Fruit fly (Drosophila melanogaster) whole organism, prepupa: ENCODE data around the gene CG31787.

Experiments used
- CG10631 ChIP-seq: fragments of 200-800 bp; sonication (Bioruptor generic); optimal IDR thresholded peaks from 2 replicates; lab custom pipeline; 2016; ENCODE audit warnings: missing biosample characterization, missing genetic modification characterization
- CG10669 ChIP-seq: fragments of 200-800 bp; sonication (Bioruptor generic); optimal IDR thresholded peaks from 3 replicates; lab custom pipeline; 2018; ENCODE audit warnings: missing biosample characterization, mild to moderate bottlenecking, missing genetic modification characterization, moderate library complexity
- CG11294 ChIP-seq: fragments of 200-800 bp; sonication (Bioruptor generic); IDR thresholded peaks from 2 replicates; pipeline ENCODE4 v1.3.6; 2022; ENCODE audit warnings: missing biosample characterization, missing genetic modification characterization
- CG11762 ChIP-seq: fragments of 200-800 bp; sonication (Bioruptor generic); optimal IDR thresholded peaks from 3 replicates; lab custom pipeline; 2016; ENCODE audit warnings: missing biosample characterization, missing genetic modification characterization; ENCODE audit not compliant: insufficient read depth
- CG11902 ChIP-seq: fragments of 200-800 bp; sonication (Bioruptor generic); optimal IDR thresholded peaks from 3 replicates; lab custom pipeline; 2016; ENCODE audit warnings: missing biosample characterization, missing genetic modification characterization
- CG15336 ChIP-seq: fragments of 200-800 bp; sonication (Bioruptor generic); IDR thresholded peaks from 2 replicates; pipeline ENCODE4 v1.3.6; 2022; ENCODE audit warnings: missing biosample characterization, missing genetic modification characterization
- CG1621 ChIP-seq: fragments of 200-800 bp; sonication (Bioruptor generic); optimal IDR thresholded peaks from 3 replicates; lab custom pipeline; 2018; ENCODE audit warnings: missing biosample characterization, mild to moderate bottlenecking, missing genetic modification characterization
- CG16779 ChIP-seq: fragments of 200-800 bp; sonication (Bioruptor generic); optimal IDR thresholded peaks from 3 replicates; lab custom pipeline; 2017; ENCODE audit warnings: missing biosample characterization, mild to moderate bottlenecking, missing genetic modification characterization
- CG3032 ChIP-seq: fragments of 200-800 bp; optimal IDR thresholded peaks from 2 replicates; lab custom pipeline; 2019; ENCODE audit warnings: missing biosample characterization, mild to moderate bottlenecking, missing genetic modification characterization, moderate library complexity
- CG31627 ChIP-seq: fragments of 200-800 bp; sonication (Bioruptor generic); optimal IDR thresholded peaks from 3 replicates; lab custom pipeline; 2016; ENCODE audit warnings: missing biosample characterization, missing genetic modification characterization
- CG32006 ChIP-seq: fragments of 200-800 bp; sonication (Bioruptor generic); optimal IDR thresholded peaks from 3 replicates; lab custom pipeline; 2017; ENCODE audit warnings: missing biosample characterization, mild to moderate bottlenecking, missing genetic modification characterization
- CG34406 ChIP-seq: fragments of 200-800 bp; sonication (Bioruptor generic); optimal IDR thresholded peaks from 3 replicates; lab custom pipeline; 2016; ENCODE audit warnings: missing biosample characterization, missing genetic modification characterization
- CG3919 ChIP-seq: fragments of 200-800 bp; sonication (Bioruptor generic); optimal IDR thresholded peaks from 3 replicates; lab custom pipeline; 2016; ENCODE audit warnings: missing biosample characterization, missing genetic modification characterization
- CG6163 ChIP-seq: fragments of 200-800 bp; sonication (Bioruptor generic); IDR thresholded peaks from 3 replicates; pipeline ENCODE4 v1.3.6; 2022; ENCODE audit warnings: missing biosample characterization, missing genetic modification characterization
- CG6792 ChIP-seq: fragments of 200-800 bp; sonication (Bioruptor generic); optimal IDR thresholded peaks from 3 replicates; lab custom pipeline; 2016; ENCODE audit warnings: missing biosample characterization, missing genetic modification characterization
- CG6808 ChIP-seq: fragments of 200-800 bp; sonication (Bioruptor generic); optimal IDR thresholded peaks from 3 replicates; lab custom pipeline; 2017; ENCODE audit warnings: missing biosample characterization, missing genetic modification characterization, mild to moderate bottlenecking, moderate library complexity, missing genetic modification reagents
- CG6854 ChIP-seq: fragments of 200-800 bp; sonication (Bioruptor generic); optimal IDR thresholded peaks from 2 replicates; lab custom pipeline; 2017; ENCODE audit warnings: missing biosample characterization, mild to moderate bottlenecking, missing genetic modification characterization
- CG7368 ChIP-seq: fragments of 200-800 bp; sonication (Bioruptor generic); optimal IDR thresholded peaks from 3 replicates; lab custom pipeline; 2016; ENCODE audit warnings: missing biosample characterization, missing genetic modification characterization
- CG8319 ChIP-seq: fragments of 200-800 bp; sonication (Bioruptor generic); optimal IDR thresholded peaks from 3 replicates; lab custom pipeline; 2016; ENCODE audit warnings: missing biosample characterization, missing genetic modification characterization
- CG9139 ChIP-seq: fragments of 200-800 bp; sonication (Bioruptor generic); optimal IDR thresholded peaks from 3 replicates; lab custom pipeline; 2017; ENCODE audit warnings: missing biosample characterization, mild to moderate bottlenecking, missing genetic modification characterization
- Eip78C ChIP-seq: fragments of 200-800 bp; sonication (Bioruptor generic); peaks from one replicate; lab custom pipeline; 2016; ENCODE audit warnings: missing biosample characterization, missing genetic modification characterization
- Eip93F ChIP-seq: fragments of 200-800 bp; sonication (Bioruptor generic); optimal IDR thresholded peaks from 2 replicates; lab custom pipeline; 2016; ENCODE audit warnings: missing biosample characterization, mild to moderate bottlenecking, missing genetic modification characterization
- Ets21C ChIP-seq: fragments of 200-800 bp; sonication (Bioruptor generic); optimal IDR thresholded peaks from 3 replicates; lab custom pipeline; 2016; ENCODE audit warnings: missing biosample characterization, missing genetic modification characterization
- Hr38 ChIP-seq: sonication (Bioruptor generic); optimal IDR thresholded peaks from 2 replicates; lab custom pipeline; 2016; ENCODE audit warnings: missing biosample characterization, missing genetic modification characterization
- Hr4 ChIP-seq: fragments of 200-800 bp; sonication (Bioruptor generic); optimal IDR thresholded peaks from 3 replicates; lab custom pipeline; 2016; ENCODE audit warnings: missing biosample characterization, missing genetic modification characterization
- Lpt ChIP-seq: fragments of 200-800 bp; sonication (Bioruptor generic); optimal IDR thresholded peaks from 3 replicates; lab custom pipeline; 2016; ENCODE audit warnings: missing biosample characterization, missing genetic modification characterization
- Smox ChIP-seq: fragments of 200-800 bp; sonication (Bioruptor generic); optimal IDR thresholded peaks from 3 replicates; lab custom pipeline; 2016; ENCODE audit warnings: missing biosample characterization, missing genetic modification characterization
- Sox102F ChIP-seq: fragments of 200-800 bp; sonication (Bioruptor generic); optimal IDR thresholded peaks from 2 replicates; lab custom pipeline; 2016; ENCODE audit warnings: missing biosample characterization, mild to moderate bottlenecking, missing genetic modification characterization
- Sox14 ChIP-seq: fragments of 200-800 bp; sonication (Bioruptor generic); optimal IDR thresholded peaks from 3 replicates; lab custom pipeline; 2016; ENCODE audit warnings: missing biosample characterization, missing genetic modification characterization
- achi ChIP-seq: fragments of 200-800 bp; sonication (Bioruptor generic); optimal IDR thresholded peaks from 3 replicates; lab custom pipeline; 2016; ENCODE audit warnings: missing biosample characterization, missing genetic modification characterization
- acj6 ChIP-seq: fragments of 200-800 bp; sonication (Bioruptor generic); optimal IDR thresholded peaks from 3 replicates; lab custom pipeline; 2016; ENCODE audit warnings: missing biosample characterization, missing genetic modification characterization
- cyc ChIP-seq: fragments of 200-800 bp; sonication (Bioruptor generic); optimal IDR thresholded peaks from 3 replicates; lab custom pipeline; 2016; ENCODE audit warnings: missing biosample characterization, missing genetic modification characterization
- dac ChIP-seq: fragments of 200-800 bp; sonication (Bioruptor generic); optimal IDR thresholded peaks from 2 replicates; lab custom pipeline; 2017; ENCODE audit warnings: missing biosample characterization, mild to moderate bottlenecking, missing genetic modification characterization
- eg ChIP-seq: fragments of 200-800 bp; sonication (Bioruptor generic); IDR thresholded peaks from 3 replicates; pipeline ENCODE4 v1.3.6; 2022; ENCODE audit warnings: missing biosample characterization, missing genetic modification characterization
- esn ChIP-seq: fragments of 200-800 bp; sonication (Bioruptor generic); optimal IDR thresholded peaks from 2 replicates; lab custom pipeline; 2016; ENCODE audit warnings: missing biosample characterization, mild to moderate bottlenecking, missing genetic modification characterization, moderate library complexity
- fd85E ChIP-seq: fragments of 200-800 bp; sonication (Bioruptor generic); optimal IDR thresholded peaks from 3 replicates; lab custom pipeline; 2016; ENCODE audit warnings: missing biosample characterization, missing genetic modification characterization
- fkh ChIP-seq: fragments of 200-800 bp; sonication (Bioruptor generic); optimal IDR thresholded peaks from 3 replicates; lab custom pipeline; 2017; ENCODE audit warnings: missing biosample characterization, mild to moderate bottlenecking, missing genetic modification characterization, moderate library complexity
- lz ChIP-seq: fragments of 200-800 bp; sonication (Bioruptor generic); optimal IDR thresholded peaks from 3 replicates; lab custom pipeline; 2016; ENCODE audit warnings: missing biosample characterization, missing genetic modification characterization
- net ChIP-seq: fragments of 200-800 bp; sonication (Bioruptor generic); optimal IDR thresholded peaks from 3 replicates; lab custom pipeline; 2016; ENCODE audit warnings: missing biosample characterization, missing genetic modification characterization
- pdm3 ChIP-seq: fragments of 200-800 bp; sonication (Bioruptor generic); optimal IDR thresholded peaks from 3 replicates; lab custom pipeline; 2016; ENCODE audit warnings: missing biosample characterization, missing genetic modification characterization
- salr ChIP-seq, 2 experiments: fragments of 200-800 bp; sonication (Bioruptor generic); optimal IDR thresholded peaks; 3 replicates each; lab custom pipeline; 2016 to 2018; ENCODE audit warnings: missing biosample characterization in 2 of 2, missing genetic modification characterization in 2 of 2, mild to moderate bottlenecking in 1 of 2
- spab ChIP-seq: fragments of 200-800 bp; sonication (Bioruptor generic); optimal IDR thresholded peaks from 2 replicates; lab custom pipeline; 2017; ENCODE audit warnings: missing biosample characterization, mild to moderate bottlenecking, missing genetic modification characterization, missing genetic modification reagents
- ss ChIP-seq, 2 experiments: fragments of 200-800 bp; sonication (Bioruptor generic); optimal IDR thresholded peaks; 2 replicates in 1 of 2; 3 replicates in 1 of 2; lab custom pipeline; 2017 to 2018; ENCODE audit warnings: mild to moderate bottlenecking in 2 of 2, missing biosample characterization in 2 of 2, missing genetic modification characterization in 2 of 2, moderate library complexity in 1 of 2
- svp ChIP-seq: fragments of 200-800 bp; sonication (Bioruptor generic); peaks from one replicate; lab custom pipeline; 2016; ENCODE audit warnings: missing biosample characterization, missing genetic modification characterization
- topi ChIP-seq: fragments of 200-800 bp; sonication (Bioruptor generic); optimal IDR thresholded peaks from 3 replicates; lab custom pipeline; 2016; ENCODE audit warnings: missing biosample characterization, missing genetic modification characterization

CG31787 gene

DNA sequence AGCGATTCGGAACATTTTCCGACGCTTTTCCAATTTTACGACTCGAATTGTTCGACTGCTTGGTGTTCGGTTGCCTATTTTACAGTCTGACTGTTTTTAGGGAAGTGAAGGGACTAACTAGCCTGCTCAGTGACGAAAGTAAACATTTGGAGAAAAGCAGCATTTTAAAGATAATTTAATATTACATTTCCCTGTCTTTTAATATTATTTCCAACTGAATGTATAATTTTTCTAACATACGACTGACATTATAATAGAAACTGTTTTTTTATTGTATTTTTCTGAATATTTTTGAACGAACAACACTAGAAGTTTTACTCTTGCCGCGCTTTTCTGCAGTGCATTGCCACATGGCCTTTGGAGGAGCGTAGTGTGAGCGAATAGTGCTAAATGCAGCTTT is at the start of gene CG31787:
TSS of gene CG31787 (minus strand) at position 101 of the 400 bp plus-strand sequence.
- TF ChIP-seq CG11902 (GFP tag; lab: Kevin White, UChicago) (no peak), Sox14 (GFP tag; lab: Kevin White, UChicago) (no peak), CG16779 (tag; lab: Kevin White, UChicago) (no peak), Hr38 (GFP tag; lab: Kevin White, UChicago) (no peak), CG31627 (GFP tag; lab: Kevin White, UChicago) (no peak), CG6854 (GFP tag; lab: Kevin White, UChicago) (no peak), achi (GFP tag; lab: Kevin White, UChicago) (no peak), lz (GFP tag; lab: Kevin White, UChicago) (no peak), cyc (GFP tag; lab: Kevin White, UChicago) (no peak), CG8319 (GFP tag; lab: Kevin White, UChicago) (no peak)

dm6 chr2L:18333831-18334437 is 48.4 kb upstream of the CG31787 start:
- TF ChIP-seq CG11762 (GFP tag; lab: Kevin White, UChicago) (no peak), CG3919 (GFP tag; lab: Kevin White, UChicago) (no peak), CG3032 (no peak), Eip78C (peak; percentile 56), fkh (GFP tag; lab: Kevin White, UChicago) (peak; percentile 33), eg (GFP tag; lab: Robert Waterston, UW) (0 out of 3 replicates have a peak, but pooled peaks have one; percentile 20), CG9139 (no peak), lz (GFP tag; lab: Kevin White, UChicago) (no peak), Hr4 (GFP tag; lab: Kevin White, UChicago) (peak; percentile 44), esn (no peak), CG15336 (GFP tag; lab: Robert Waterston, UW) (peak; percentile 36; the same call in 1 of the 2 replicates), net (no peak), CG32006 (GFP tag; lab: Kevin White, UChicago) (peak; percentile 42)

DNA sequence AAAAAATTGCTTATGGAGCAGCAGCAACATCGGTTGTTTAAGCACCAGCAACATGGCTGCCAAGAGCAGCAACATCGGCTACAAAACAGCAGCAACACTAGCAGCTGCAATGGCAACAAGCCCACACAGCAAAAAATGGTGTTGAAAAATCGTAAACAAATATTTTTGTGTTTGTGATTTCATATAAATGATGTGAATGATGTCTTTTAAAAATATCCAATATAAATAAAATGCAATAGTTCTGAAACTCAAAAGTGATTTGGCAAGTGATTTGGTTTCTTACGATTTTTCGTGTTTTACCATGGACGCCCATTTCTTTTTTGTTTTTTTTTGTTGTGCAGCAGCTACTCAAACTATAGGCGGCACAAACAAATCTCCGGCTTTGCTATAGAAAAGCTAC is 46.1 kb upstream of the CG31787 start:
- no peak for TF ChIP-seq CG9139
- TF ChIP-seq Ets21C (GFP tag; lab: Kevin White, UChicago): no peak
- no peak for TF ChIP-seq topi (GFP tag; lab: Kevin White, UChicago)
- peak; percentile 42 for TF ChIP-seq Lpt (GFP tag; lab: Kevin White, UChicago)
- TF ChIP-seq CG11902 (GFP tag; lab: Kevin White, UChicago): no peak
- no peak for TF ChIP-seq Smox
- no peak for TF ChIP-seq fd85E (GFP tag; lab: Kevin White, UChicago)
- TF ChIP-seq salr (GFP tag; optimal IDR thresholded peaks at IDR 0.05; lab: Kevin White, UChicago): no peak
- TF ChIP-seq CG15336 (GFP tag; lab: Robert Waterston, UW): peak; percentile 78
- TF ChIP-seq cyc (GFP tag; lab: Kevin White, UChicago): no peak
- TF ChIP-seq dac (GFP tag; lab: Kevin White, UChicago): peak; percentile 52
- peak; percentile 37 for TF ChIP-seq CG10631 (GFP tag; lab: Kevin White, UChicago)
- peak; percentile 58 for TF ChIP-seq pdm3 (GFP tag; lab: Kevin White, UChicago)
- TF ChIP-seq CG11294: 0 out of 2 replicates have a peak, but pooled peaks have one; percentile 18
- TF ChIP-seq net: no peak
- TF ChIP-seq CG6792: no peak
- TF ChIP-seq CG6163 (GFP tag; lab: Robert Waterston, UW): peak; percentile 67
- peak; percentile 79 for TF ChIP-seq eg (GFP tag; lab: Robert Waterston, UW)
- TF ChIP-seq Sox102F (GFP tag; lab: Kevin White, UChicago): no peak
- TF ChIP-seq CG7368 (GFP tag; lab: Kevin White, UChicago): no peak
- no peak for TF ChIP-seq CG8319 (GFP tag; lab: Kevin White, UChicago)
- no peak for TF ChIP-seq CG34406 (GFP tag; lab: Kevin White, UChicago)
- TF ChIP-seq ss (GFP tag; optimal IDR thresholded peaks at IDR 0.05; lab: Kevin White, UChicago): no peak
- no peak for TF ChIP-seq Eip93F
- TF ChIP-seq Sox14 (GFP tag; lab: Kevin White, UChicago): peak; percentile 10
- no peak for TF ChIP-seq CG1621
- peak; percentile 2 for TF ChIP-seq acj6 (GFP tag; lab: Kevin White, UChicago)
- no peak for TF ChIP-seq CG6808 (GFP tag; lab: Kevin White, UChicago)
- no peak for TF ChIP-seq CG10669
- peak; percentile 24 for TF ChIP-seq CG3919 (GFP tag; lab: Kevin White, UChicago)
- TF ChIP-seq CG31627 (GFP tag; lab: Kevin White, UChicago): no peak
- no peak for TF ChIP-seq CG16779 (tag; lab: Kevin White, UChicago)
- peak; percentile 79 for TF ChIP-seq CG32006 (GFP tag; lab: Kevin White, UChicago)
- peak; percentile 1 for TF ChIP-seq CG11762 (GFP tag; lab: Kevin White, UChicago)
- TF ChIP-seq spab (GFP tag; lab: Kevin White, UChicago): no peak
- TF ChIP-seq svp (GFP tag; lab: Kevin White, UChicago): no peak
